Fruit fly (Drosophila melanogaster): ENCODE measurements around the gene CG42465.

- TF ChIP-seq CG32121 (GFP tag; IDR thresholded peaks at IDR 0.05) = no peak
- no peak for TF ChIP-seq CG15710 (tag; optimal IDR thresholded peaks at IDR 0.05)
- peak; percentile 16 for TF ChIP-seq CG8159 (tag; optimal IDR thresholded peaks at IDR 0.05)
- TF ChIP-seq EcR (GFP tag; optimal IDR thresholded peaks at IDR 0.05) = no peak
- TF ChIP-seq CG12605 (GFP tag; IDR thresholded peaks at IDR 0.05) = no peak
- TF ChIP-seq CG4496 (GFP tag; IDR thresholded peaks at IDR 0.05) = no peak
- no peak for TF ChIP-seq CG14655 (GFP tag; optimal IDR thresholded peaks at IDR 0.05)
- no peak for TF ChIP-seq CG10348 (GFP tag; IDR thresholded peaks at IDR 0.05)
- TF ChIP-seq D1 (tag; optimal IDR thresholded peaks at IDR 0.05) = no peak
These were observed 14.7 kb upstream of the CG42465 start for dm6 chr2L:3685139-3685851.

Measured in whole organism, pupa.